Fruit fly (Drosophila melanogaster): ENCODE measurements around the gene Pxt.

The Pxt gene

dm6 chr3R:17708778-17709476 lies 10.3 kb upstream of the Pxt start (continued):
- peak; percentile 18 for TF ChIP-seq tin (GFP tag; optimal IDR thresholded peaks at IDR 0.05)
- TF ChIP-seq CG8290 (GFP tag; optimal IDR thresholded peaks at IDR 0.05): no peak
- TF ChIP-seq CG8290 (tag; optimal IDR thresholded peaks at IDR 0.05): peak in 1 of 2 experiments; percentile 18
- peak; percentile 45; the same call in 1 of the 2 replicates for TF ChIP-seq Awh (GFP tag; IDR thresholded peaks at IDR 0.05)
- TF ChIP-seq unc-4 (GFP tag; IDR thresholded peaks at IDR 0.05; ENCODE audit: partially characterized antibody): no peak

- no peak for TF ChIP-seq CG18262 (tag; optimal IDR thresholded peaks at IDR 0.05)
- TF ChIP-seq bcd (GFP tag; optimal IDR thresholded peaks at IDR 0.05): no peak
- no peak for TF ChIP-seq tin (GFP tag; optimal IDR thresholded peaks at IDR 0.05)
- peak; percentile 1 for TF ChIP-seq sens (GFP tag)
- no peak for TF ChIP-seq ken (GFP tag; IDR thresholded peaks at IDR 0.05)
- TF ChIP-seq zf30C (GFP tag; optimal IDR thresholded peaks at IDR 0.05): no peak
- TF ChIP-seq tx (GFP tag; optimal IDR thresholded peaks at IDR 0.05): no peak
- no peak for TF ChIP-seq ERR (GFP tag; optimal IDR thresholded peaks at IDR 0.05)
- TF ChIP-seq CG10321 (GFP tag; IDR thresholded peaks at IDR 0.05): no peak
- 0 out of 3 replicates have a peak, but pooled peaks have one; percentile 17 for TF ChIP-seq ci (GFP tag; IDR thresholded peaks at IDR 0.05)
- TF ChIP-seq crc (GFP tag; optimal IDR thresholded peaks at IDR 0.05): no peak
- TF ChIP-seq CG30020 (tag; optimal IDR thresholded peaks at IDR 0.05): no peak
- TF ChIP-seq CG10209 (GFP tag; optimal IDR thresholded peaks at IDR 0.05): no peak
- peak; percentile 19 for TF ChIP-seq cg (GFP tag; optimal IDR thresholded peaks at IDR 0.05)
- 0 out of 3 replicates have a peak, but pooled peaks have one; percentile 29 for TF ChIP-seq knrl (GFP tag; IDR thresholded peaks at IDR 0.05; ENCODE audit: partially characterized antibody)
- TF ChIP-seq ftz-f1 (GFP tag; optimal IDR thresholded peaks at IDR 0.05): no peak
- no peak for TF ChIP-seq ewg (GFP tag; optimal IDR thresholded peaks at IDR 0.05)
- 0 out of 2 replicates have a peak, but pooled peaks have one; percentile 2 for TF ChIP-seq amos (GFP tag; IDR thresholded peaks at IDR 0.05; ENCODE audit: partially characterized antibody)
- no peak for TF ChIP-seq pzg (GFP tag; optimal IDR thresholded peaks at IDR 0.05)
- TF ChIP-seq Antp (GFP tag; optimal IDR thresholded peaks at IDR 0.05): no peak
- TF ChIP-seq CG17328 (GFP tag; IDR thresholded peaks at IDR 0.05): 0 out of 2 replicates have a peak, but pooled peaks have one; percentile 17
- TF ChIP-seq z (GFP tag; IDR thresholded peaks at IDR 0.05): no peak
- TF ChIP-seq CG32532 (GFP tag; IDR thresholded peaks at IDR 0.05): no peak
- TF ChIP-seq CG18476 (GFP tag; optimal IDR thresholded peaks at IDR 0.05): no peak
- TF ChIP-seq Bgb (GFP tag; IDR thresholded peaks at IDR 0.05; ENCODE audit: partially characterized antibody): 0 out of 2 replicates have a peak, but pooled peaks have one; percentile 30
- TF ChIP-seq ara (GFP tag; IDR thresholded peaks at IDR 0.05): 0 out of 2 replicates have a peak, but pooled peaks have one; percentile 21
- peak; percentile 64 for TF ChIP-seq CG8478 (optimal IDR thresholded peaks at IDR 0.05)
- no peak for TF ChIP-seq sima (GFP tag; optimal IDR thresholded peaks at IDR 0.05)
- TF ChIP-seq CG4730 (GFP tag; IDR thresholded peaks at IDR 0.05): no peak
- TF ChIP-seq CG14441 (GFP tag; IDR thresholded peaks at IDR 0.05): no peak
- no peak for TF ChIP-seq CG1832 (GFP tag; optimal IDR thresholded peaks at IDR 0.05)
These were observed 9.6 kb upstream of the Pxt start for dm6 chr3R:17709623-17710145.

dm6 chr3R:17710418-17710817 lies 8.8 kb upstream of the Pxt start:
- TF ChIP-seq CG8924 (tag; optimal IDR thresholded peaks at IDR 0.05) (peak; percentile 2), prd (optimal IDR thresholded peaks at IDR 0.05) (no peak), prd (GFP tag; IDR thresholded peaks at IDR 0.05) (0 out of 3 replicates have a peak, but pooled peaks have one; percentile 10), zf30C (GFP tag; optimal IDR thresholded peaks at IDR 0.05) (no peak), zfh1 (GFP tag; IDR thresholded peaks at IDR 0.05) (no peak), Sry-β (GFP tag; optimal IDR thresholded peaks at IDR 0.05) (peak; percentile 83), row (GFP tag; IDR thresholded peaks at IDR 0.05) (peak; percentile 41), sens (GFP tag) (peak; percentile 75), CG5180 (GFP tag; optimal IDR thresholded peaks at IDR 0.05) (no peak)

All from whole organism, embryonic.